Fruit fly (Drosophila melanogaster): ENCODE measurements around the gene Brd8.

Gene Brd8

DNA sequence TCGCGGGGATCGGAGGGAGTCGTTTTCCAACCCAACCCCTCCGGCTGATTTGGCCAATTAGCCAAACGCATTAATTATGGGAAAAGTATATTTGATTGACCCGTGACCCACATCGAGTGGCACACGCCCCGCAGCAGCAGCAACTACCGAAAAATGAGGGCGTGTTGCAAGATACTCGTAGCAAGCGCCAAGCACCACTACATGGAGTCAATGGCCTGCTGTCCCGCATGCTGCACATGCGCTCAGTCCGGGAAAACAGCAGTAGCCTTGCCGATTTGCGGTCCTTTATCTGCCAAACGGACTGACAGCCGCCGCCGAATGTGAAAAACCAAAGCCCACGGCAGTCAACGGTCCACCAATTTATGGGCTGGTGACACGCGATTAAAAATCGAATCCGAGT lies 6.0 kb upstream of the Brd8 start:
- TF ChIP-seq Mio (GFP tag; optimal IDR thresholded peaks at IDR 0.05) (no peak), Jra (GFP tag; optimal IDR thresholded peaks at IDR 0.05) (no peak), jim (GFP tag; optimal IDR thresholded peaks at IDR 0.05) (no peak), br (GFP tag; optimal IDR thresholded peaks at IDR 0.05) (no peak), Vsx2 (GFP tag; optimal IDR thresholded peaks at IDR 0.05; ENCODE audit: partially characterized antibody) (no peak), dsf (GFP tag; optimal IDR thresholded peaks at IDR 0.05; ENCODE audit: borderline replicate concordance) (no peak), CG32264 (GFP tag; optimal IDR thresholded peaks at IDR 0.05) (no peak), tai (GFP tag; optimal IDR thresholded peaks at IDR 0.05) (no peak), CG9705 (GFP tag; optimal IDR thresholded peaks at IDR 0.05) (no peak), foxo (GFP tag; optimal IDR thresholded peaks at IDR 0.05) (no peak), Rel (GFP tag; optimal IDR thresholded peaks at IDR 0.05) (no peak), Rel (tag; optimal IDR thresholded peaks at IDR 0.05) (no peak), woc (GFP tag; optimal IDR thresholded peaks at IDR 0.05) (no peak), CrebA (GFP tag; optimal IDR thresholded peaks at IDR 0.05; ENCODE audit: borderline replicate concordance) (no peak), Abd-B (GFP tag; optimal IDR thresholded peaks at IDR 0.05) (no peak), usp (GFP tag; optimal IDR thresholded peaks at IDR 0.05) (no peak), psq (GFP tag; optimal IDR thresholded peaks at IDR 0.05) (no peak)

DNA sequence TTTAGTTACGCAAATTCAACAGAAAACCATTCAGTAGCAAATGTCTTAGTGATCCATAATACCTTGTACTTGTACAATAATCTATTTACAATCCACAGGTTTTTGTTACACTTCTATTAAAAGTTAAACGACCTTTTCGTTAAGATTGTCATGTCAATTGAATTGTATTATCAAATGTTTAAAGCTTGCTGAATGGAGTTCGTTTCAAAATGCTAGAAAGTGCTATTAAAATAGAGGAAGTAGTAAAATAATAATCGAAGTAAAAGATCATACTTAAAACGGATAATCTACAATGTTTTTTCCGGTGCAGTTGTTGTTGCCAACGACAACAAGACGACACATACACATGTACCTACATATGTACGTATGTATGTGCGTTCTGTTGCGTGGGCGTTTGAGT lies 5.3 kb upstream of the Brd8 start:
- TF ChIP-seq CG9705 (GFP tag; optimal IDR thresholded peaks at IDR 0.05) (no peak), Jra (GFP tag; optimal IDR thresholded peaks at IDR 0.05) (no peak), dsf (GFP tag; optimal IDR thresholded peaks at IDR 0.05; ENCODE audit: borderline replicate concordance) (no peak), foxo (GFP tag; optimal IDR thresholded peaks at IDR 0.05) (no peak), psq (GFP tag; optimal IDR thresholded peaks at IDR 0.05) (no peak), HLH106 (tag; optimal IDR thresholded peaks at IDR 0.05) (no peak), brk (GFP tag; optimal IDR thresholded peaks at IDR 0.05) (no peak), pan (optimal IDR thresholded peaks at IDR 0.05) (no peak), Dif (GFP tag; optimal IDR thresholded peaks at IDR 0.05; ENCODE audit: partially characterized antibody) (no peak), rgr (GFP tag; optimal IDR thresholded peaks at IDR 0.05) (no peak), Abd-B (GFP tag; optimal IDR thresholded peaks at IDR 0.05) (no peak), Mio (GFP tag; optimal IDR thresholded peaks at IDR 0.05) (no peak)

DNA sequence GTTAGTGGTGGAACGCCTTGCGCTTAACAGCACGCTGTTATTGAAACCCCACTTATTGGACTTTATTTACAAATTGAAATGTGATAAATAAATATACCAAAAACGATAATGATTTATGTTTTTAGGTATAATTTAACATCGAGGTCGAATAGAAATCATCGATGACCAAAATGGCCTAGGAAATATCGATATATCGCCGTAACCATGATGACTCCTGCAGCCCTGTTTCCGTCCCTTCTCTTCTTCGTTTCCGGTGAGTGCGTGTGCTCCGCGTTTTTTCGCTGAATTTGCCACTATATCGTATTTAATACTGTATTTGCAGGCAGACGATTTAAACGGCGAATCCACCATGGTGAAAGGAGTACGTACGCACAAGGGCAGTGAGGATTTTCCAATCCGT lies 3.3 kb upstream of the Brd8 start, which contains the start of gene eEF1gamma:
eEF1gamma (plus strand) TSS at position 225 of the 400 bp plus-strand sequence.
- TF ChIP-seq Dif (GFP tag; optimal IDR thresholded peaks at IDR 0.05; ENCODE audit: partially characterized antibody) (peak; percentile 38), rgr (GFP tag; optimal IDR thresholded peaks at IDR 0.05) (peak; percentile 95), br (GFP tag; optimal IDR thresholded peaks at IDR 0.05) (peak; percentile 94), dmrt93B (GFP tag; optimal IDR thresholded peaks at IDR 0.05) (peak; percentile 96), brk (GFP tag; optimal IDR thresholded peaks at IDR 0.05) (no peak), CrebA (GFP tag; optimal IDR thresholded peaks at IDR 0.05; ENCODE audit: borderline replicate concordance) (no peak), Mio (GFP tag; optimal IDR thresholded peaks at IDR 0.05) (peak; percentile 83), OdsH (GFP tag; optimal IDR thresholded peaks at IDR 0.05) (peak; percentile 90), h (GFP tag; optimal IDR thresholded peaks at IDR 0.05) (peak; percentile 91), Hr83 (GFP tag; optimal IDR thresholded peaks at IDR 0.05; ENCODE audit: poor library complexity, severe bottlenecking) (peak; percentile 93), Jra (GFP tag; optimal IDR thresholded peaks at IDR 0.05) (no peak), CG32264 (GFP tag; optimal IDR thresholded peaks at IDR 0.05) (peak; percentile 78), GATAd (GFP tag; optimal IDR thresholded peaks at IDR 0.05) (peak; percentile 14), psq (GFP tag; optimal IDR thresholded peaks at IDR 0.05) (peak; percentile 80), tai (GFP tag; optimal IDR thresholded peaks at IDR 0.05) (no peak), ey (GFP tag; optimal IDR thresholded peaks at IDR 0.05) (peak; percentile 77), pan (optimal IDR thresholded peaks at IDR 0.05) (no peak), sage (GFP tag; optimal IDR thresholded peaks at IDR 0.05) (peak; percentile 46), Myc (optimal IDR thresholded peaks at IDR 0.05) (peak; percentile 50), fru (GFP tag; optimal IDR thresholded peaks at IDR 0.05) (peak; percentile 86), Sp1 (GFP tag; optimal IDR thresholded peaks at IDR 0.05) (peak; percentile 94), lola (GFP tag; optimal IDR thresholded peaks at IDR 0.05) (no peak), woc (GFP tag; optimal IDR thresholded peaks at IDR 0.05) (no peak), dsf (GFP tag; optimal IDR thresholded peaks at IDR 0.05; ENCODE audit: borderline replicate concordance) (no peak), CG9705 (GFP tag; optimal IDR thresholded peaks at IDR 0.05) (peak; percentile 97), foxo (GFP tag; optimal IDR thresholded peaks at IDR 0.05) (peak; percentile 61 to 87), Dfd (GFP tag; optimal IDR thresholded peaks at IDR 0.05) (no peak), HLH106 (tag; optimal IDR thresholded peaks at IDR 0.05) (peak; percentile 88), sv (GFP tag; optimal IDR thresholded peaks at IDR 0.05) (peak; percentile 93), Rel (GFP tag; optimal IDR thresholded peaks at IDR 0.05) (no peak), Rel (tag; optimal IDR thresholded peaks at IDR 0.05) (peak; percentile 71)
